Fruit fly (Drosophila melanogaster) whole organism, embryonic: ENCODE data around the gene CG13248.

Source experiments
- CG11093 ChIP-seq: fragments of 200-800 bp; sonication (Bioruptor generic); IDR thresholded peaks from 3 replicates; pipeline ENCODE4 v1.3.6; 2022; ENCODE audit warnings: missing biosample characterization, missing genetic modification characterization
- CG11398 ChIP-seq: fragments of 200-800 bp; sonication (Bioruptor generic); optimal IDR thresholded peaks from 2 replicates; lab custom pipeline; 2016; ENCODE audit warnings: missing biosample characterization, missing genetic modification characterization
- CG12299 ChIP-seq: fragments of 200-800 bp; sonication (Bioruptor generic); optimal IDR thresholded peaks from 2 replicates; lab custom pipeline; 2018; ENCODE audit warnings: missing biosample characterization, mild to moderate bottlenecking, missing genetic modification characterization
- CG14014 ChIP-seq: fragments of 200-800 bp; sonication (Bioruptor generic); IDR thresholded peaks from 2 replicates; pipeline ENCODE4 v1.3.6; 2022; ENCODE audit warnings: missing biosample characterization, missing genetic modification characterization
- CG14710 ChIP-seq: fragments of 200-800 bp; sonication (Bioruptor generic); optimal IDR thresholded peaks from 3 replicates; lab custom pipeline; 2019; ENCODE audit warnings: missing biosample characterization, mild to moderate bottlenecking, missing genetic modification characterization, moderate library complexity
- CG1602 ChIP-seq: fragments of 200-800 bp; sonication (Bioruptor generic); optimal IDR thresholded peaks from 3 replicates; lab custom pipeline; 2016; ENCODE audit warnings: missing biosample characterization, missing genetic modification characterization
- CG17361 ChIP-seq: fragments of 200-800 bp; sonication (Bioruptor generic); IDR thresholded peaks from 3 replicates; pipeline ENCODE4 v1.3.6; 2022; ENCODE audit warnings: missing biosample characterization, missing genetic modification characterization
- CG17568 ChIP-seq: fragments of 200-800 bp; sonication (Bioruptor generic); optimal IDR thresholded peaks from 2 replicates; lab custom pipeline; 2018; ENCODE audit warnings: missing biosample characterization, mild to moderate bottlenecking, missing genetic modification characterization, moderate library complexity
- CG18476 ChIP-seq: fragments of 200-800 bp; sonication (Bioruptor generic); optimal IDR thresholded peaks from 2 replicates; lab custom pipeline; 2016; ENCODE audit warnings: missing biosample characterization, mild to moderate bottlenecking, missing genetic modification characterization
- CG18619 ChIP-seq: fragments of 200-800 bp; sonication (Bioruptor generic); optimal IDR thresholded peaks from 3 replicates; lab custom pipeline; 2017; ENCODE audit warnings: missing biosample characterization, mild to moderate bottlenecking, missing genetic modification characterization
- CG2120 ChIP-seq: fragments of 200-800 bp; sonication (Bioruptor generic); optimal IDR thresholded peaks from 3 replicates; lab custom pipeline; 2016; ENCODE audit warnings: missing biosample characterization, missing genetic modification characterization
- CG3065 ChIP-seq: fragments of 200-800 bp; sonication (Bioruptor generic); optimal IDR thresholded peaks from 2 replicates; lab custom pipeline; 2016; ENCODE audit warnings: missing biosample characterization, missing genetic modification characterization
- CG4360 ChIP-seq: fragments of 200-800 bp; sonication (Bioruptor generic); IDR thresholded peaks from 2 replicates; pipeline ENCODE4 v1.3.6; 2022; ENCODE audit warnings: missing biosample characterization, missing genetic modification characterization
- CG4707 ChIP-seq: fragments of 200-800 bp; sonication (Bioruptor generic); optimal IDR thresholded peaks from 2 replicates; lab custom pipeline; 2018; ENCODE audit warnings: missing biosample characterization, mild to moderate bottlenecking, missing genetic modification characterization, moderate library complexity
- CG6791 ChIP-seq: fragments of 200-800 bp; sonication (Bioruptor generic); IDR thresholded peaks from 3 replicates; pipeline ENCODE4 v1.3.6; 2022; ENCODE audit warnings: missing biosample characterization, missing genetic modification characterization; ENCODE audit not compliant: partially characterized antibody
- CG7839 ChIP-seq: fragments of 200-800 bp; sonication (Bioruptor generic); optimal IDR thresholded peaks from 3 replicates; lab custom pipeline; 2018; ENCODE audit warnings: missing biosample characterization, mild to moderate bottlenecking, missing genetic modification characterization, moderate library complexity
- CG8089 ChIP-seq: fragments of 200-800 bp; sonication (Bioruptor generic); optimal IDR thresholded peaks from 3 replicates; lab custom pipeline; 2016; ENCODE audit warnings: missing biosample characterization, missing genetic modification characterization
- CG8281 ChIP-seq: fragments of 200-800 bp; sonication (Bioruptor generic); optimal IDR thresholded peaks from 2 replicates; lab custom pipeline; 2018; ENCODE audit warnings: missing biosample characterization, mild to moderate bottlenecking, missing genetic modification characterization, moderate library complexity
- CG8290 ChIP-seq, 3 experiments: fragments of 200-800 bp; sonication (Bioruptor generic); optimal IDR thresholded peaks; 2 replicates each; lab custom pipeline; 2016 to 2019; ENCODE audit warnings: missing biosample characterization in 3 of 3, missing genetic modification characterization in 3 of 3, mild to moderate bottlenecking in 2 of 3, moderate library complexity in 1 of 3
- CG9876 ChIP-seq: fragments of 200-800 bp; sonication (Bioruptor generic); optimal IDR thresholded peaks from 2 replicates; lab custom pipeline; 2016; ENCODE audit warnings: missing biosample characterization, missing genetic modification characterization
- Eip74EF ChIP-seq, 2 experiments: fragments of 200-800 bp in 1 of 2; fragments of >200 bp in 1 of 2; sonication (Bioruptor generic) in 1 of 2; optimal IDR thresholded peaks; 2 replicates each; lab custom pipeline; 2017 to 2019; ENCODE audit warnings: missing biosample characterization in 2 of 2, missing genetic modification characterization in 2 of 2, mild to moderate bottlenecking in 1 of 2, moderate library complexity in 1 of 2
- Fer3 ChIP-seq: fragments of 200-800 bp; sonication (Bioruptor generic); optimal IDR thresholded peaks from 2 replicates; lab custom pipeline; 2018; ENCODE audit warnings: missing biosample characterization, mild to moderate bottlenecking, missing genetic modification characterization, moderate library complexity
- Hr78 ChIP-seq, 2 experiments: fragments of 200-800 bp in 1 of 2; fragments of >200 bp in 1 of 2; sonication (Bioruptor generic) in 1 of 2; optimal IDR thresholded peaks; 2 replicates each; lab custom pipeline; 2017 to 2019; ENCODE audit warnings: missing biosample characterization in 2 of 2, missing genetic modification characterization in 2 of 2, mild to moderate bottlenecking in 1 of 2, moderate library complexity in 1 of 2
- MESR4 ChIP-seq: fragments of 200-800 bp; sonication (Bioruptor generic); optimal IDR thresholded peaks from 2 replicates; lab custom pipeline; 2018; ENCODE audit warnings: missing biosample characterization, mild to moderate bottlenecking, missing genetic modification characterization, moderate library complexity
- Meics ChIP-seq: fragments of 200-800 bp; sonication (Bioruptor generic); optimal IDR thresholded peaks from 2 replicates; lab custom pipeline; 2017; ENCODE audit warnings: missing biosample characterization, mild to moderate bottlenecking, missing genetic modification characterization
- Nf-YB ChIP-seq: fragments of 200-800 bp; sonication (Bioruptor generic); optimal IDR thresholded peaks from 3 replicates; lab custom pipeline; 2019; ENCODE audit warnings: missing biosample characterization, mild to moderate bottlenecking, missing genetic modification characterization, moderate library complexity
- Oaz ChIP-seq: fragments of 200-800 bp; sonication (Bioruptor generic); IDR thresholded peaks from 2 replicates; pipeline ENCODE4 v1.3.6; 2022; ENCODE audit warnings: missing biosample characterization, missing genetic modification characterization
- Side ChIP-seq: fragments of 200-800 bp; sonication (Bioruptor generic); optimal IDR thresholded peaks from 2 replicates; lab custom pipeline; 2016; ENCODE audit warnings: missing biosample characterization, missing genetic modification characterization
- Sry-δ ChIP-seq: fragments of 200-800 bp; sonication (Bioruptor generic); optimal IDR thresholded peaks from 2 replicates; lab custom pipeline; 2016; ENCODE audit warnings: missing biosample characterization, missing genetic modification characterization
- Ssrp ChIP-seq: fragments of 200-800 bp; sonication (Bioruptor generic); optimal IDR thresholded peaks from 2 replicates; lab custom pipeline; 2018; ENCODE audit warnings: missing biosample characterization, mild to moderate bottlenecking, missing genetic modification characterization, moderate library complexity
- Xbp1 ChIP-seq: fragments of 200-800 bp; sonication (Bioruptor generic); optimal IDR thresholded peaks from 3 replicates; lab custom pipeline; 2016; ENCODE audit warnings: missing biosample characterization, mild to moderate bottlenecking, missing genetic modification characterization
- aop ChIP-seq: fragments of 200-800 bp; sonication (Bioruptor generic); IDR thresholded peaks from 2 replicates; pipeline ENCODE4 v1.3.6; 2022; ENCODE audit warnings: missing biosample characterization, missing genetic modification characterization
- cad ChIP-seq: fragments of >200 bp; optimal IDR thresholded peaks from 2 replicates; lab custom pipeline; 2017; ENCODE audit warnings: missing biosample characterization, missing genetic modification characterization
- crc ChIP-seq: fragments of 200-800 bp; sonication (Bioruptor generic); optimal IDR thresholded peaks from 2 replicates; lab custom pipeline; 2016; ENCODE audit warnings: missing biosample characterization, missing genetic modification characterization
- dpn ChIP-seq, 2 experiments: fragments of 200-800 bp; sonication (Bioruptor generic); optimal IDR thresholded peaks; 3 replicates each; lab custom pipeline; 2016; ENCODE audit warnings: missing biosample characterization in 2 of 2, missing genetic modification characterization in 2 of 2
- en ChIP-seq: fragments of 200-800 bp; sonication (Bioruptor generic); optimal IDR thresholded peaks from 2 replicates; lab custom pipeline; 2016; ENCODE audit warnings: missing biosample characterization, missing genetic modification characterization
- gcm ChIP-seq: fragments of 200-800 bp; sonication (Bioruptor generic); optimal IDR thresholded peaks from 2 replicates; lab custom pipeline; 2019; ENCODE audit warnings: missing biosample characterization, mild to moderate bottlenecking, missing genetic modification characterization, moderate library complexity
- grau ChIP-seq: fragments of 200-800 bp; optimal IDR thresholded peaks from 3 replicates; lab custom pipeline; 2019; ENCODE audit warnings: missing biosample characterization, mild to moderate bottlenecking, missing genetic modification characterization, moderate library complexity
- lov ChIP-seq, 2 experiments: fragments of 200-800 bp in 1 of 2; fragments of >200 bp in 1 of 2; sonication (Bioruptor generic) in 1 of 2; IDR thresholded peaks in 1 of 2; optimal IDR thresholded peaks in 1 of 2; 2 replicates in 1 of 2; 3 replicates in 1 of 2; pipeline versions ENCODE4 v1.3.6 to Lab custom; 2017 to 2022; ENCODE audit warnings: missing biosample characterization in 1 of 2, missing genetic modification characterization in 1 of 2
- luna ChIP-seq: fragments of 200-800 bp; sonication (Bioruptor generic); optimal IDR thresholded peaks from 2 replicates; lab custom pipeline; 2016; ENCODE audit warnings: missing biosample characterization, missing genetic modification characterization
- mam ChIP-seq: fragments of 200-800 bp; sonication (Bioruptor generic); optimal IDR thresholded peaks from 3 replicates; lab custom pipeline; 2016; ENCODE audit warnings: missing biosample characterization, missing genetic modification characterization
- nmo ChIP-seq: fragments of 200-800 bp; sonication (Bioruptor generic); optimal IDR thresholded peaks from 2 replicates; lab custom pipeline; 2018; ENCODE audit warnings: missing biosample characterization, mild to moderate bottlenecking, missing genetic modification characterization, moderate library complexity
- ro ChIP-seq: fragments of 200-800 bp; sonication (Bioruptor generic); IDR thresholded peaks from 2 replicates; pipeline ENCODE4 v1.3.6; 2022; ENCODE audit warnings: missing biosample characterization, missing genetic modification characterization
- sd ChIP-seq: fragments of 200-800 bp; sonication (Bioruptor generic); optimal IDR thresholded peaks from 3 replicates; lab custom pipeline; 2018; ENCODE audit warnings: missing biosample characterization, mild to moderate bottlenecking, missing genetic modification characterization, moderate library complexity
- shn ChIP-seq: fragments of 200-800 bp; sonication (Bioruptor generic); optimal IDR thresholded peaks from 3 replicates; lab custom pipeline; 2016; ENCODE audit warnings: missing biosample characterization, missing genetic modification characterization
- tin ChIP-seq: fragments of 200-800 bp; sonication (Bioruptor generic); optimal IDR thresholded peaks from 3 replicates; lab custom pipeline; 2016; ENCODE audit warnings: missing biosample characterization, missing genetic modification characterization
- vfl ChIP-seq: fragments of 200-800 bp; sonication (Bioruptor generic); optimal IDR thresholded peaks from 2 replicates; lab custom pipeline; 2016; ENCODE audit warnings: missing biosample characterization, missing genetic modification characterization
- wdn ChIP-seq: fragments of 200-800 bp; sonication (Bioruptor generic); IDR thresholded peaks from 2 replicates; pipeline ENCODE4 v1.3.6; 2022; ENCODE audit warnings: missing biosample characterization, missing genetic modification characterization
- yki ChIP-seq: fragments of >200 bp; optimal IDR thresholded peaks from 3 replicates; lab custom pipeline; 2018

CG13248 gene

DNA sequence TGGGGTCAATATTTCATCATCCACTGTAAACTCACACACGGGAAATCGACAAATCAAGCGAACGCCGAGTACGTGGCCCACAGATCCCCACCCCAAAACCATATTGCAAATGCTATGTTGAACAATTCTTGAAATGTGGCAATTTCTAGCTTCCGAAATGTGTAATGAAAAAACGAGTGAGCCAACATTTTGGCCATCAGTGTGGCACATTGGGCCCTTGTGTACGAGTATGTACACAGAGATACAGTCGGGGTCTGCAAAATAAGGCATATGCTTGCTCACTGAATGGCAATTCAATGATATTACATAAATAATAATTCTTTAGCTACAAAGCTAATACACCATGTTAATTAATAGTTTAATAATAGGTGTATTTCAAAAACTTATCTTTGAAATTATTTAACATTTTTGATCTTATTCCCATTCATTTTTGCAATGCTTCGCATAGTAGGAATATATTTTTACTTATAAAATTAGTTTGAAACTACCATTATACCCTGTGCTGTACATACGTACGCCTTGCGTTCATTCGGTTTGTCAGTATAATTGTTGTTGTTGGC is 10.7 kb downstream of the CG13248 start (continued):
- TF ChIP-seq CG11398 (GFP tag; lab: Kevin White, UChicago) = peak; percentile 70
- TF ChIP-seq CG14710 (tag; lab: Kevin White, UChicago) = peak; percentile 72
- TF ChIP-seq Hr78 (GFP tag; optimal IDR thresholded peaks at IDR 0.05; lab: Kevin White, UChicago) = peak in 1 of 2 experiments; percentile 59
- TF ChIP-seq CG12299 (tag; lab: Kevin White, UChicago) = peak; percentile 85
- TF ChIP-seq mam (GFP tag; lab: Kevin White, UChicago) = peak; percentile 86
- TF ChIP-seq Meics = peak; percentile 89
- peak; percentile 96 for TF ChIP-seq CG17361
- no peak for TF ChIP-seq yki (lab: Kevin White, UChicago)
- peak; percentile 81 for TF ChIP-seq CG1602 (GFP tag; lab: Kevin White, UChicago)
- TF ChIP-seq CG14014 = peak; percentile 85
- peak; percentile 89 for TF ChIP-seq gcm (GFP tag; lab: Kevin White, UChicago)
- peak; percentile 77 for TF ChIP-seq CG3065 (GFP tag; lab: Kevin White, UChicago)
- peak; percentile 85 for TF ChIP-seq CG18476 (GFP tag; lab: Kevin White, UChicago)
- peak; percentile 35 for TF ChIP-seq CG8290 (GFP tag; optimal IDR thresholded peaks at IDR 0.05; lab: Kevin White, UChicago)
- peak in 1 of 2 experiments; percentile 92 for TF ChIP-seq CG8290 (tag; optimal IDR thresholded peaks at IDR 0.05; lab: Kevin White, UChicago)
- peak; percentile 80 for TF ChIP-seq CG8281 (tag; lab: Kevin White, UChicago)
- peak; percentile 91 for TF ChIP-seq Xbp1 (GFP tag; lab: Kevin White, UChicago)
- peak; percentile 57 for TF ChIP-seq en (GFP tag; lab: Kevin White, UChicago)
- TF ChIP-seq CG17568 (GFP tag; lab: Kevin White, UChicago) = peak; percentile 83
- TF ChIP-seq CG2120 = peak; percentile 93
- peak; percentile 84 to 88 for TF ChIP-seq dpn (GFP tag; optimal IDR thresholded peaks at IDR 0.05; lab: Kevin White, UChicago)
- peak; percentile 62 for TF ChIP-seq CG9876
- TF ChIP-seq aop (GFP tag; lab: Robert Waterston, UW) = no peak; the same call in 1 of the 2 replicates
- peak; percentile 67 for TF ChIP-seq Side
- TF ChIP-seq tin = peak; percentile 82
- peak; percentile 83 for TF ChIP-seq Ssrp
- peak; percentile 92 for TF ChIP-seq grau
- no peak for TF ChIP-seq lov (optimal IDR thresholded peaks at IDR 0.05; lab: Kevin White, UChicago)
- no peak for TF ChIP-seq lov (GFP tag; IDR thresholded peaks at IDR 0.05; lab: Robert Waterston, UW)
- TF ChIP-seq luna (GFP tag; lab: Kevin White, UChicago) = peak; percentile 52
- TF ChIP-seq nmo (GFP tag; lab: Kevin White, UChicago) = peak; percentile 92
- TF ChIP-seq wdn = peak; percentile 83
- TF ChIP-seq CG4707 (GFP tag; lab: Kevin White, UChicago) = peak; percentile 56
- TF ChIP-seq Eip74EF (GFP tag; optimal IDR thresholded peaks at IDR 0.05; lab: Kevin White, UChicago) = peak in 1 of 2 experiments; percentile 89
- peak; percentile 71 for TF ChIP-seq ro (GFP tag; lab: Robert Waterston, UW)
- TF ChIP-seq Sry-δ (GFP tag; lab: Kevin White, UChicago) = peak; percentile 31
- TF ChIP-seq CG7839 = peak; percentile 92
- peak; percentile 73 for TF ChIP-seq Nf-YB
- peak; percentile 69 for TF ChIP-seq shn
- TF ChIP-seq MESR4 (GFP tag; lab: Kevin White, UChicago) = peak; percentile 12
- TF ChIP-seq vfl (GFP tag; lab: Kevin White, UChicago) = peak; percentile 78
- TF ChIP-seq cad (GFP tag; lab: Kevin White, UChicago) = no peak
- TF ChIP-seq CG8089 (GFP tag; lab: Kevin White, UChicago) = peak; percentile 67
- no peak for TF ChIP-seq CG4360
- peak; percentile 69 for TF ChIP-seq Oaz (GFP tag; lab: Robert Waterston, UW)
- peak; percentile 89 for TF ChIP-seq Fer3 (tag; lab: Kevin White, UChicago)
- TF ChIP-seq CG6791 = no peak
- TF ChIP-seq CG11093 (GFP tag; lab: Robert Waterston, UW) = peak; percentile 85
- peak; percentile 69 for TF ChIP-seq crc (GFP tag; lab: Kevin White, UChicago)
- TF ChIP-seq CG18619 (GFP tag; lab: Kevin White, UChicago) = peak; percentile 89
- TF ChIP-seq sd (tag; lab: Kevin White, UChicago) = peak; percentile 85
